Worm (Caenorhabditis elegans) whole organism, late embryonic: ENCODE results near the gene T01H3.5.

ENCODE experiments used
- C08G9.2 ChIP-seq: sonication (generic microtip); optimal IDR thresholded peaks from 2 replicates; lab custom pipeline; 2016; ENCODE audit warnings: mild to moderate bottlenecking, missing genetic modification characterization, moderate library complexity, missing compliant biosample characterization
- K02D7.2 ChIP-seq: sonication (generic microtip); optimal IDR thresholded peaks from 2 replicates; lab custom pipeline; 2017; ENCODE audit warnings: mild to moderate bottlenecking, missing genetic modification characterization, missing compliant biosample characterization
- T23F11.4 ChIP-seq: fragments of 200-800 bp; sonication (Bioruptor generic); optimal IDR thresholded peaks from 2 replicates; lab custom pipeline; 2018; ENCODE audit warnings: mild to moderate bottlenecking, missing genetic modification characterization, missing compliant biosample characterization
- ceh-14 ChIP-seq: sonication (generic microtip); optimal IDR thresholded peaks from 2 replicates; lab custom pipeline; 2016; ENCODE audit warnings: missing genotype, missing genetic modification characterization, missing compliant biosample characterization
- ceh-19 ChIP-seq: fragments of 200-800 bp; sonication (Bioruptor generic); optimal IDR thresholded peaks from 2 replicates; lab custom pipeline; 2018; ENCODE audit warnings: mild to moderate bottlenecking, missing genetic modification characterization, missing compliant biosample characterization
- ceh-2 ChIP-seq: sonication (generic microtip); optimal IDR thresholded peaks from 2 replicates; lab custom pipeline; 2016; ENCODE audit warnings: missing genotype, missing genetic modification characterization, missing compliant biosample characterization
- ceh-22 ChIP-seq: sonication (generic microtip); optimal IDR thresholded peaks from 2 replicates; lab custom pipeline; 2017; ENCODE audit warnings: missing biosample characterization, missing genetic modification characterization
- ceh-24 ChIP-seq: sonication (generic microtip); optimal IDR thresholded peaks from 2 replicates; lab custom pipeline; 2016; ENCODE audit warnings: mild to moderate bottlenecking, missing genetic modification characterization, missing compliant biosample characterization
- ceh-34 ChIP-seq: sonication (generic microtip); optimal IDR thresholded peaks from 2 replicates; lab custom pipeline; 2016; ENCODE audit warnings: mild to moderate bottlenecking, missing genetic modification characterization, missing compliant biosample characterization
- ceh-45 ChIP-seq: fragments of 200-800 bp; sonication (Bioruptor generic); IDR thresholded peaks from 2 replicates; pipeline ENCODE4 v1.3.6; 2022; ENCODE audit warnings: missing genetic modification reagents, missing genetic modification characterization, missing compliant biosample characterization
- ceh-48 ChIP-seq: sonication (generic microtip); optimal IDR thresholded peaks from 2 replicates; lab custom pipeline; 2016; ENCODE audit warnings: missing genetic modification characterization, inconsistent platforms, missing compliant biosample characterization
- eyg-1 ChIP-seq: sonication (generic microtip); optimal IDR thresholded peaks from 2 replicates; lab custom pipeline; 2016; ENCODE audit warnings: missing genotype, missing genetic modification characterization, missing compliant biosample characterization
- fax-1 ChIP-seq: sonication (generic microtip); optimal IDR thresholded peaks from 2 replicates; lab custom pipeline; 2016; ENCODE audit warnings: missing genotype, missing genetic modification characterization, missing compliant biosample characterization
- fkh-6 ChIP-seq: sonication (generic microtip); optimal IDR thresholded peaks from 2 replicates; lab custom pipeline; 2016; ENCODE audit warnings: missing genetic modification characterization, missing compliant biosample characterization
- hlh-13 ChIP-seq: fragments of 200-800 bp; sonication (Bioruptor generic); optimal IDR thresholded peaks from 2 replicates; lab custom pipeline; 2018; ENCODE audit warnings: mild to moderate bottlenecking, missing genetic modification characterization, missing compliant biosample characterization
- hlh-15 ChIP-seq: sonication (generic microtip); optimal IDR thresholded peaks from 2 replicates; lab custom pipeline; 2016; ENCODE audit warnings: missing genetic modification characterization, missing compliant biosample characterization
- hlh-6 ChIP-seq: sonication (generic microtip); optimal IDR thresholded peaks from 2 replicates; lab custom pipeline; 2016; ENCODE audit warnings: missing genotype, missing genetic modification characterization, missing compliant biosample characterization
- hlh-8 ChIP-seq: sonication (generic microtip); optimal IDR thresholded peaks from 2 replicates; lab custom pipeline; 2016; ENCODE audit warnings: missing genotype, missing genetic modification characterization, missing compliant biosample characterization
- lim-6 ChIP-seq: sonication (generic microtip); optimal IDR thresholded peaks from 2 replicates; lab custom pipeline; 2016; ENCODE audit warnings: missing genetic modification characterization, missing compliant biosample characterization
- madf-2 ChIP-seq: sonication (generic microtip); optimal IDR thresholded peaks from 2 replicates; lab custom pipeline; 2017; ENCODE audit warnings: missing genetic modification characterization, missing compliant biosample characterization
- mec-3 ChIP-seq: sonication (generic microtip); optimal IDR thresholded peaks from 2 replicates; lab custom pipeline; 2016; ENCODE audit warnings: borderline replicate concordance, missing genetic modification characterization, missing compliant biosample characterization
- nfya-1 ChIP-seq: sonication (generic microtip); optimal IDR thresholded peaks from 2 replicates; lab custom pipeline; 2017; ENCODE audit warnings: missing genetic modification characterization, mild to moderate bottlenecking, missing compliant biosample characterization, antibody characterized with exemption, moderate library complexity
- nhr-11 ChIP-seq: fragments of 150-350 bp; optimal IDR thresholded peaks from 2 replicates; lab custom pipeline; 2014; ENCODE audit warnings: missing biosample characterization, missing genetic modification characterization
- nhr-232 ChIP-seq: sonication (generic microtip); optimal IDR thresholded peaks from 2 replicates; lab custom pipeline; 2016; ENCODE audit warnings: missing genetic modification characterization, missing compliant biosample characterization
- odd-2 ChIP-seq: sonication (generic microtip); optimal IDR thresholded peaks from 2 replicates; lab custom pipeline; 2017; ENCODE audit warnings: antibody characterized with exemption, mild to moderate bottlenecking, missing genetic modification characterization, missing compliant biosample characterization
- pax-1 ChIP-seq: fragments of 150-350 bp; optimal IDR thresholded peaks from 2 replicates; lab custom pipeline; 2014; ENCODE audit warnings: missing biosample characterization, missing genetic modification characterization
- pha-4 ChIP-seq: fragments of 150-350 bp; optimal IDR thresholded peaks from 2 replicates; lab custom pipeline; 2018; ENCODE audit warnings: missing biosample characterization, missing genetic modification reagents, missing genetic modification characterization
- pros-1 ChIP-seq: fragments of 150-350 bp; optimal IDR thresholded peaks from 2 replicates; lab custom pipeline; 2014; ENCODE audit warnings: missing biosample characterization, missing genetic modification reagents, missing genetic modification characterization
- sdc-2 ChIP-seq: sonication (generic microtip); optimal IDR thresholded peaks from 2 replicates; lab custom pipeline; 2016; ENCODE audit warnings: missing genotype, missing genetic modification characterization, missing compliant biosample characterization
- ttx-3 ChIP-seq: sonication (generic microtip); optimal IDR thresholded peaks from 2 replicates; lab custom pipeline; 2016; ENCODE audit warnings: missing genetic modification reagents, missing genetic modification characterization, missing compliant biosample characterization
- unc-3 ChIP-seq, 2 experiments: fragments of 200-800 bp in 1 of 2; sonication (Bioruptor generic) in 1 of 2; sonication (generic microtip) in 1 of 2; conservative IDR thresholded peaks in 1 of 2; optimal IDR thresholded peaks in 1 of 2; 2 replicates each; pipeline versions ENCODE4 v1.3.6 to Lab custom; 2016 to 2022; ENCODE audit warnings: missing compliant biosample characterization in 2 of 2, missing genetic modification characterization in 2 of 2, missing genetic modification reagents in 1 of 2
- unc-42 ChIP-seq: sonication (generic microtip); optimal IDR thresholded peaks from 2 replicates; lab custom pipeline; 2016; ENCODE audit warnings: missing genotype, missing genetic modification characterization, missing compliant biosample characterization
- unc-55 ChIP-seq: sonication (generic microtip); optimal IDR thresholded peaks from 2 replicates; lab custom pipeline; 2017; ENCODE audit warnings: missing biosample characterization, missing genetic modification reagents, missing genetic modification characterization

Gene T01H3.5

DNA sequence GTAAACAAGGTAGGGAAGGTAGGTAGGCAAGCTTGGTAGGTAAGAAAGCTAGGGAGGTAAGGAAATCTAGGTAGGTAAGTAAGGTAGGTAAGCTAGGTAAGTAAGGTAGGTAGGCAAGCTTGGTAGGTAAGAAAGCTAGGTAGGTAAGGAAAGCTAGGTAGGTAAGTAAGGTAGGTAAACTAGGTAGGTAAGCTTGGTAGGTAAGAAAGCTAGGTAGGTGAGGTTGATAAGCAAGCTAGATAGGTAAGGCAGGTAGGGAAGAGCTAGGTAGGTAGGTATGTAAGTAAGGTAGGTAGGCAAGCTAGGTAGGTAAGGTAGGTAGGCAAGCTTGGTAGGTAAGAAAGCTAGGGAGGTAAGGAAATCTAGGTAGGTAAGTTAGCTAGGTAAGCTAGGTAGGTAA lies 3.7 kb downstream of the T01H3.5 start:
- TF ChIP-seq hlh-13 (GFP tag; lab: Kevin White, UChicago) = peak; percentile 30

ce11 chrII:7884898-7885297 lies 5.5 kb downstream of the T01H3.5 start:
- TF ChIP-seq C08G9.2 (tag; lab: Kevin White, UChicago) (no peak), ceh-48 (tag; lab: Kevin White, UChicago) (peak; percentile 92)

DNA sequence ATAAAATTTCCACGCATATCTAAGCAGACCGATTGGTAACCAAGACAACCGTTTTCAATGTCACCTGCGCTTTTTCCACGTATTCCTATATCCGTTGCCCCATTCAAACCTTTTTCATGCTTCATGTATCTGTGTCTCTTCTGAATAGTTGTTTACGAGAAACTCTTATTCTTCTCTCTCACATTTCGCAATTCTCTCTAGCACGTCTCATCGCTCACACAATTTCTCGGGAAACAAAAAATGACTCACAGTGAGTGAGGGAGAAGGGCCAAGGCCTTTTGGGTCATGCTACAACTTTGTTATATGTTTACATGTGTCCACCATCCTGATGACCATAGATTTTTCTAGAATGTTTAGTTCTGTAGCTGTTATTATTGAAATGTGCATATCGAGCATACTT lies 7.9 kb downstream of the T01H3.5 start:
- peak; percentile 19 for TF ChIP-seq unc-55 (GFP tag; lab: Kevin White, UChicago)
- TF ChIP-seq pha-4 (tag; lab: Kevin White, UChicago) = no peak
- TF ChIP-seq K02D7.2 = no peak
- no peak for TF ChIP-seq T23F11.4 (GFP tag; lab: Kevin White, UChicago)
- peak; percentile 16 for TF ChIP-seq unc-42 (tag; lab: Kevin White, UChicago)
- no peak for TF ChIP-seq madf-2 (tag; lab: Kevin White, UChicago)
- no peak for TF ChIP-seq nhr-232 (tag; lab: Kevin White, UChicago)
- TF ChIP-seq fax-1 (tag; lab: Kevin White, UChicago) = no peak
- TF ChIP-seq hlh-8 (tag; lab: Kevin White, UChicago) = no peak
- no peak for TF ChIP-seq ceh-24 (tag; lab: Kevin White, UChicago)
- TF ChIP-seq unc-3 (GFP tag; conservative IDR thresholded peaks at IDR 0.05; lab: Robert Waterston, UW) = no peak
- TF ChIP-seq unc-3 (tag; optimal IDR thresholded peaks at IDR 0.05; lab: Kevin White, UChicago) = no peak
- no peak for TF ChIP-seq mec-3 (tag; lab: Kevin White, UChicago)
- no peak for TF ChIP-seq ceh-22 (tag; lab: Kevin White, UChicago)
- no peak for TF ChIP-seq ceh-19 (GFP tag; lab: Kevin White, UChicago)
- TF ChIP-seq hlh-15 (tag; lab: Kevin White, UChicago) = no peak
- no peak for TF ChIP-seq pax-1 (tag; lab: Kevin White, UChicago)

ce11 chrII:7888759-7889158 lies 9.3 kb downstream of the T01H3.5 start:
- TF ChIP-seq ttx-3 (tag; lab: Kevin White, UChicago) = no peak
- TF ChIP-seq T23F11.4 (GFP tag; lab: Kevin White, UChicago) = no peak
- no peak for TF ChIP-seq eyg-1 (tag; lab: Kevin White, UChicago)
- TF ChIP-seq ceh-2 (tag; lab: Kevin White, UChicago) = no peak

DNA sequence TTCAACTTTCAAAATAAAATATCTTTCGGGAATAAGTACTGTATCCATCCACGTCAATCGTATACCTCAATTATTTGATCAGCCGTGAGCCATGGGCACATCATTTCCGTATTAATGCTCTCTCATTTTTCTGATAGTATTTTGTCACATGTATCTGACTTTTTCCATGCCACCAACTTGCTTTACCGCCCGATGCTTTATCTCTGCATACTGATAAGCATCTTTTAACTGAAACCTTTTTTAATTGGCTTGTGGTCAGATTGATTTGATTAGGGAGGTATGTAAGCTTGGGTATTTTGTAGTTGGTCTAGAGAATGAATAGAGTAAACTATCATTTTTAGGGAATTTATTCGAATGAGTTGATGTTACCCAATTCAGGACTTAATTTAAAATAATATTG lies 9.9 kb downstream of the T01H3.5 start:
- TF ChIP-seq unc-55 (GFP tag; lab: Kevin White, UChicago) (no peak), ttx-3 (tag; lab: Kevin White, UChicago) (no peak), lim-6 (no peak), ceh-34 (tag; lab: Kevin White, UChicago) (no peak), ceh-14 (tag; lab: Kevin White, UChicago) (no peak), fkh-6 (no peak), C08G9.2 (tag; lab: Kevin White, UChicago) (no peak), pros-1 (tag; lab: Kevin White, UChicago) (no peak), nfya-1 (tag; lab: Kevin White, UChicago) (no peak), sdc-2 (tag; lab: Kevin White, UChicago) (no peak), hlh-6 (tag; lab: Kevin White, UChicago) (no peak), fax-1 (tag; lab: Kevin White, UChicago) (no peak), nhr-11 (tag; lab: Kevin White, UChicago) (no peak), odd-2 (no peak), ceh-45 (GFP tag; lab: Robert Waterston, UW) (no peak)
